Fruit fly (Drosophila melanogaster) whole organism, adult: ENCODE measurements around the gene CG42322.

Experiments used
- CG11617 ChIP-seq: fragments of 200-800 bp; sonication (Bioruptor generic); optimal IDR thresholded peaks from 2 replicates; lab custom pipeline; 2017; ENCODE audit warnings: mild to moderate bottlenecking, missing biosample characterization, missing genetic modification reagents, missing genetic modification characterization
- CG14711 ChIP-seq: fragments of 200-800 bp; sonication (Bioruptor generic); optimal IDR thresholded peaks from 2 replicates; lab custom pipeline; 2018; ENCODE audit warnings: missing biosample characterization, mild to moderate bottlenecking, missing genetic modification characterization, moderate library complexity
- CG1620 ChIP-seq: fragments of 200-800 bp; sonication (Bioruptor generic); optimal IDR thresholded peaks from 2 replicates; lab custom pipeline; 2016; ENCODE audit warnings: missing biosample characterization, missing genetic modification characterization
- CG33017 ChIP-seq: fragments of 200-800 bp; sonication (Bioruptor generic); optimal IDR thresholded peaks from 2 replicates; lab custom pipeline; 2018; ENCODE audit warnings: missing biosample characterization, mild to moderate bottlenecking, missing genetic modification characterization, moderate library complexity
- CG7045 ChIP-seq: fragments of 200-800 bp; sonication (Bioruptor generic); optimal IDR thresholded peaks from 2 replicates; lab custom pipeline; 2017; ENCODE audit warnings: missing biosample characterization, mild to moderate bottlenecking, missing genetic modification characterization
- Hr96 ChIP-seq: fragments of 200-800 bp; sonication (Bioruptor generic); optimal IDR thresholded peaks from 2 replicates; lab custom pipeline; 2016; ENCODE audit warnings: missing biosample characterization, missing genetic modification characterization
- cic ChIP-seq: fragments of 200-800 bp; sonication (Bioruptor generic); optimal IDR thresholded peaks from 2 replicates; lab custom pipeline; 2017; ENCODE audit warnings: missing biosample characterization, mild to moderate bottlenecking, missing genetic modification characterization, moderate library complexity
- kay ChIP-seq: fragments of 200-800 bp; sonication (Bioruptor generic); peaks from one replicate; lab custom pipeline; 2016; ENCODE audit warnings: missing biosample characterization, missing genetic modification characterization, borderline replicate concordance
- ovo ChIP-seq: fragments of 200-800 bp; sonication (Bioruptor generic); optimal IDR thresholded peaks from 2 replicates; lab custom pipeline; 2016; ENCODE audit warnings: missing biosample characterization, missing genetic modification characterization
- tj ChIP-seq: fragments of 200-800 bp; sonication (Bioruptor generic); optimal IDR thresholded peaks from 3 replicates; lab custom pipeline; 2017; ENCODE audit warnings: missing biosample characterization, mild to moderate bottlenecking, missing genetic modification characterization, moderate library complexity

- TF ChIP-seq CG11617, result peak; percentile 36
- TF ChIP-seq CG14711, result no peak
- TF ChIP-seq ovo (GFP tag; lab: Kevin White, UChicago), result peak; percentile 44
- peak; percentile 55 for TF ChIP-seq tj (GFP tag; lab: Kevin White, UChicago)
- peak; percentile 80 for TF ChIP-seq cic (GFP tag; lab: Kevin White, UChicago)
- TF ChIP-seq CG7045 (GFP tag; lab: Kevin White, UChicago), result no peak
- TF ChIP-seq CG1620 (GFP tag; lab: Kevin White, UChicago), result peak; percentile 29
- TF ChIP-seq CG33017, result peak; percentile 65
- peak; percentile 18 for TF ChIP-seq Hr96
- peak; percentile 96 for TF ChIP-seq kay (GFP tag; lab: Kevin White, UChicago)
Measured at dm6 chr3R:20779969-20780368, 40.1 kb downstream of the CG42322 start.
